Fruit fly (Drosophila melanogaster) S2 (cell line): ENCODE measurements around the gene CG9106.

Source experiments
- CG8478 ChIP-seq: fragments of >200 bp; optimal IDR thresholded peaks from 2 replicates; lab custom pipeline; 2018
- CTCF ChIP-seq, 2 experiments: fragments of >200 bp; optimal IDR thresholded peaks; 2 replicates each; lab custom pipeline; 2018

DNA sequence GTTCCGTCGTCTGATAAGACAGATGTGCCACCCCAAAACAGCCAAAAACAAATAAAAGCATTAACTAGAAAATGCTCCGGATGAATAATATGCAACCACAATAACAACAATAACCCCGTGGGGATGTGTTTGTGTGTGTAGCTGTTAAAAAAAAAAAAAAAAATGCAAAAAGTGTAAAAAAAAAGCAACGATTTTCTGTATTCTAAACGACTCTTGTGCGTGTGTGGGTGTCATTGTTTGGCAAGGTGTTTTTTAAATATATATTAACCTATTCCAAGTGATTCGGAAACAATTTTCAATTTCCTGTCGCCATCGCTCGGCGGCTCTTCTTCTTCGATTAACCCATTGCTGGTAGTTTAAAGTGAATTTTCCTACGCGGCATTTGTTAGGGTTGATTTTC, 48.3 kb upstream of the CG9106 start:
- no peak for TF ChIP-seq CG8478 (lab: Kevin White, UChicago)
- no peak for TF ChIP-seq CTCF (optimal IDR thresholded peaks at IDR 0.05; lab: Kevin White, UChicago)
